Worm (Caenorhabditis elegans): Measurements from ENCODE around the gene tsp-12.

tsp-12 gene

ce11 chrIV:10174328-10174727 lies 23.9 kb upstream of the tsp-12 start, which contains the start of gene pxf-1:
TSS of gene pxf-1 (minus strand) at chrIV:10174341.
- TF ChIP-seq dmd-6 (GFP tag; IDR thresholded peaks at IDR 0.05) (no peak), ces-1 (GFP tag; optimal IDR thresholded peaks at IDR 0.05) (no peak), snpc-1.2 (GFP tag; IDR thresholded peaks at IDR 0.05) (no peak), hmg-1.1 (GFP tag; IDR thresholded peaks at IDR 0.05) (no peak), ama-1 (optimal IDR thresholded peaks at IDR 0.05) (no peak), jun-1 (tag; optimal IDR thresholded peaks at IDR 0.05) (no peak), fos-1 (tag; optimal IDR thresholded peaks at IDR 0.05) (no peak), nhr-237 (tag; optimal IDR thresholded peaks at IDR 0.05) (no peak), set-16 (GFP tag; IDR thresholded peaks at IDR 0.05) (no peak), nhr-76 (tag; optimal IDR thresholded peaks at IDR 0.05) (no peak), saeg-2 (GFP tag; IDR thresholded peaks at IDR 0.05) (no peak)

ce11 chrIV:10170808-10171207 lies 20.4 kb upstream of the tsp-12 start:
- TF ChIP-seq fkh-10 (GFP tag; optimal IDR thresholded peaks at IDR 0.05) (peak; percentile 79), nhr-76 (tag; optimal IDR thresholded peaks at IDR 0.05) (no peak), set-16 (GFP tag; IDR thresholded peaks at IDR 0.05) (no peak), nhr-77 (tag; optimal IDR thresholded peaks at IDR 0.05) (no peak), nhr-11 (tag; optimal IDR thresholded peaks at IDR 0.05) (no peak), aha-1 (tag) (peak; percentile 20), sdz-12 (GFP tag; optimal IDR thresholded peaks at IDR 0.05) (no peak), nhr-41 (GFP tag; IDR thresholded peaks at IDR 0.05) (no peak), nhr-48 (tag; optimal IDR thresholded peaks at IDR 0.05) (no peak), ces-1 (GFP tag; optimal IDR thresholded peaks at IDR 0.05) (peak; percentile 92), ceh-44 (GFP tag; IDR thresholded peaks at IDR 0.05) (no peak)

DNA sequence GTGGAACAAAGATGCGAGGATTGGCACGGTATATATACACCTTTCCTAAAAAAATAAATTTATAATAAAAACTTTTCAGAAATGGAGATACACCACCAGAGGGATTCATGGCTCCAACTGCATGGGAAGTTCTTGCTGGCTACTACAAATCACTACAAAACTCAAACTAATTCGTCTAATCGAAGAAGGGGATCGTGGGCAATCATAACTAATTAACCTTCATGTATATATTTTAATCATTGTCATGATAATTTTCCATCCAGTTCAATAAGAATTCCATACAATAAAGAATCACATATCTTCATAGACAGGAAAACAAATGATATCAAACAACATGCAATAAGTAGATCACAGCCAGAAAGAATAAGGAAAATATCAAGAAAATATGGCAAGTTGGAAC lies 13.7 kb upstream of the tsp-12 start:
- TF ChIP-seq set-16 (GFP tag; IDR thresholded peaks at IDR 0.05) (no peak), dmd-8 (GFP tag; IDR thresholded peaks at IDR 0.05) (no peak), T26A8.4 (GFP tag; IDR thresholded peaks at IDR 0.05) (no peak), lin-38 (GFP tag; IDR thresholded peaks at IDR 0.05) (peak; percentile 28; the same call in 1 of the 2 replicates), spr-3 (GFP tag; optimal IDR thresholded peaks at IDR 0.05) (no peak), dmd-6 (GFP tag; IDR thresholded peaks at IDR 0.05) (no peak), Y105C5A.15 (GFP tag; IDR thresholded peaks at IDR 0.05) (no peak)

ce11 chrIV:10161706-10162105 lies 11.3 kb upstream of the tsp-12 start, which contains the start of gene pps-1:
TSS of gene pps-1 (plus strand) at chrIV:10162006.
- TF ChIP-seq jun-1 (tag; optimal IDR thresholded peaks at IDR 0.05) (no peak), daf-19 (GFP tag; conservative IDR thresholded peaks at IDR 0.05) (0 out of 2 replicates have a peak, but pooled peaks have one; percentile 13), zip-11 (GFP tag; IDR thresholded peaks at IDR 0.05) (no peak), Y105C5A.15 (GFP tag; IDR thresholded peaks at IDR 0.05) (no peak), aly-2 (tag; optimal IDR thresholded peaks at IDR 0.05) (no peak), nhr-111 (GFP tag; optimal IDR thresholded peaks at IDR 0.05) (no peak)

DNA sequence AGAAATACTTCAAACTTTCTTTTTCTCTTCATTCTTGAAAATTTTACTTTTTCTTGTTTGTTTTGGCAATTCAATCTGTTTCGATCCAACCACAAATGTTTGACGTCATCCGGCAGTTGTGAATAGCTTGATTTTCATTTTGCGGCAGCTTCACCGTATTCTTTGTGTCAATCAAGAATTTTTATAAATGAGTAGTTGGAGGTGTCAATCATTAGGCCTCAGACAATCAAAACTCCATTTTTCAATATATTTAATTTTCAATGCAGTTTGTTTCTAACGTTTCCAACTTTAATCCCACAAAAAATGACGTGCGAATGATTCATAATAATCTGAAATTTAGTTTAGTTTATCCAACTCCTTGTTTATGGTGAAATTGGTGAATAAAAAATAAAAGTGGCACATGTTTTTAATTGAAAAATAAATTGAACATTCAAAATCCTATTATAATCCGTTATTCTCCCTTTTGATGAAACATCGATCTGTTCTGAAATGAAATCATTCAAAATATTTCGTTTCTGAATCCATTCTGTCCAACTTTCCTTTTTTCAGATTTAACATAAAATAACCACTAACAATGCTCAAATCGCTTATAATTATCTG lies 7.2 kb upstream of the tsp-12 start, which contains the start of gene ttr-53:
Gene ttr-53, plus strand, starts transcription at position 550 of the 600 bp plus-strand sequence.
- TF ChIP-seq aha-1 (tag) (peak; percentile 30), gei-8 (GFP tag; optimal IDR thresholded peaks at IDR 0.05) (no peak), php-3 (GFP tag; IDR thresholded peaks at IDR 0.05) (no peak), dmd-6 (GFP tag; IDR thresholded peaks at IDR 0.05) (0 out of 2 replicates have a peak, but pooled peaks have one; percentile 11)

DNA sequence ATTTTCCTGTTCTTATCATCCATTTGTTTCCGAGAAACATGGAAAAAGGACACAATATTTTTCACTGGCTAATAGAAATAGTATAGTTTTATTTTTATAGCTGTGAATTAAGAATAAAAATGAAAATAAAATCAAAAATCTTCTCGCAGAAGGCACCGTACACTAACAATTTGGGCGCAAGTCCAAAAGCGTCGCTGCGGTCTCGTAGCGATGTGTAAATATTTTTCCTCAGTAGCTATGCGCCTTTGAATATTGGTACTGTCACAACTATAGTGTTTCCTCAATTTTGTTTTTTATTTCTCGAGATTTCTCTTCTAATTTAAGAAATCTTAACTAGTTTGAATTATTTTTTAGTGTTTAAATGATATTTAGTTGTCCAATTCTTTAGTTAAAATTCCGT lies 6.6 kb upstream of the tsp-12 start:
- peak; percentile 63; the same call in 1 of the 2 replicates for TF ChIP-seq snpc-1.2 (GFP tag; IDR thresholded peaks at IDR 0.05)
- no peak for TF ChIP-seq daf-12 (tag; optimal IDR thresholded peaks at IDR 0.05)
